Fruit fly (Drosophila melanogaster) whole organism, embryonic: ENCODE results near the gene CG1628.

Experiments used
- Asciz ChIP-seq: fragments of 200-800 bp; sonication (Bioruptor generic); optimal IDR thresholded peaks from 2 replicates; lab custom pipeline; 2017; ENCODE audit warnings: missing biosample characterization, mild to moderate bottlenecking, missing genetic modification characterization, missing genetic modification reagents
- Atf3 ChIP-seq: fragments of 200-800 bp; sonication (Bioruptor generic); optimal IDR thresholded peaks from 3 replicates; lab custom pipeline; 2016; ENCODE audit warnings: missing biosample characterization, missing genetic modification characterization
- CG10147 ChIP-seq: fragments of 200-800 bp; sonication (Bioruptor generic); optimal IDR thresholded peaks from 2 replicates; lab custom pipeline; 2019; ENCODE audit warnings: missing biosample characterization, mild to moderate bottlenecking, missing genetic modification characterization, moderate library complexity
- CG10321 ChIP-seq: fragments of 200-800 bp; sonication (Bioruptor generic); IDR thresholded peaks from 2 replicates; pipeline ENCODE4 v1.3.6; 2022; ENCODE audit warnings: missing biosample characterization, missing genetic modification characterization
- CG11695 ChIP-seq: fragments of 200-800 bp; sonication (Bioruptor generic); IDR thresholded peaks from 3 replicates; pipeline ENCODE4 v1.3.6; 2022; ENCODE audit warnings: missing biosample characterization, missing genetic modification characterization
- CG12219 ChIP-seq: fragments of 200-800 bp; sonication (Bioruptor generic); optimal IDR thresholded peaks from 3 replicates; lab custom pipeline; 2018; ENCODE audit warnings: missing biosample characterization, mild to moderate bottlenecking, missing genetic modification characterization
- CG12744 ChIP-seq: fragments of 200-800 bp; sonication (Bioruptor generic); optimal IDR thresholded peaks from 2 replicates; lab custom pipeline; 2016; ENCODE audit warnings: missing biosample characterization, missing genetic modification characterization
- CG13296 ChIP-seq: fragments of 200-800 bp; sonication (Bioruptor generic); optimal IDR thresholded peaks from 3 replicates; lab custom pipeline; 2018; ENCODE audit warnings: missing biosample characterization, mild to moderate bottlenecking, missing genetic modification characterization
- CG14014 ChIP-seq: fragments of 200-800 bp; sonication (Bioruptor generic); IDR thresholded peaks from 2 replicates; pipeline ENCODE4 v1.3.6; 2022; ENCODE audit warnings: missing biosample characterization, missing genetic modification characterization
- CG16779 ChIP-seq: fragments of 200-800 bp; sonication (Bioruptor generic); IDR thresholded peaks from 2 replicates; pipeline ENCODE4 v1.3.6; 2022; ENCODE audit warnings: missing biosample characterization, missing genetic modification characterization
- CG17186 ChIP-seq: fragments of 200-800 bp; sonication (Bioruptor generic); optimal IDR thresholded peaks from 3 replicates; lab custom pipeline; 2017; ENCODE audit warnings: missing biosample characterization, missing genetic modification reagents, missing genetic modification characterization
- CG17612 ChIP-seq: fragments of 200-800 bp; sonication (Bioruptor generic); IDR thresholded peaks from 2 replicates; pipeline ENCODE4 v1.3.6; 2022; ENCODE audit warnings: missing biosample characterization, missing genetic modification characterization
- CG18011 ChIP-seq: fragments of 200-800 bp; sonication (Bioruptor generic); optimal IDR thresholded peaks from 2 replicates; lab custom pipeline; 2017; ENCODE audit warnings: missing biosample characterization, missing genetic modification characterization, mild to moderate bottlenecking, moderate library complexity, missing genotype
- CG18619 ChIP-seq: fragments of 200-800 bp; sonication (Bioruptor generic); optimal IDR thresholded peaks from 3 replicates; lab custom pipeline; 2017; ENCODE audit warnings: missing biosample characterization, mild to moderate bottlenecking, missing genetic modification characterization
- CG2116 ChIP-seq: fragments of 200-800 bp; sonication (Bioruptor generic); optimal IDR thresholded peaks from 3 replicates; lab custom pipeline; 2018; ENCODE audit warnings: missing biosample characterization, mild to moderate bottlenecking, missing genetic modification characterization
- CG2120 ChIP-seq: fragments of 200-800 bp; sonication (Bioruptor generic); optimal IDR thresholded peaks from 3 replicates; lab custom pipeline; 2016; ENCODE audit warnings: missing biosample characterization, missing genetic modification characterization
- CG31441 ChIP-seq: fragments of 200-800 bp; sonication (Bioruptor generic); IDR thresholded peaks from 2 replicates; pipeline ENCODE4 v1.3.6; 2022; ENCODE audit warnings: missing biosample characterization, missing genetic modification characterization
- CG34422 ChIP-seq: fragments of 200-800 bp; sonication (Bioruptor generic); IDR thresholded peaks from 3 replicates; pipeline ENCODE4 v1.3.6; 2022; ENCODE audit warnings: missing biosample characterization, missing genetic modification characterization
- CG3838 ChIP-seq: fragments of 200-800 bp; sonication (Bioruptor generic); optimal IDR thresholded peaks from 3 replicates; lab custom pipeline; 2016; ENCODE audit warnings: missing biosample characterization, missing genetic modification characterization
- CG4404 ChIP-seq: fragments of 200-800 bp; sonication (Bioruptor generic); IDR thresholded peaks from 2 replicates; pipeline ENCODE4 v1.3.6; 2022; ENCODE audit warnings: missing biosample characterization, missing genetic modification characterization
- CG4617 ChIP-seq: fragments of 200-800 bp; sonication (Bioruptor generic); optimal IDR thresholded peaks from 3 replicates; lab custom pipeline; 2016; ENCODE audit warnings: missing biosample characterization, missing genetic modification characterization, borderline replicate concordance
- CG7928 ChIP-seq: fragments of 200-800 bp; sonication (Bioruptor generic); optimal IDR thresholded peaks from 2 replicates; lab custom pipeline; 2017; ENCODE audit warnings: missing biosample characterization, mild to moderate bottlenecking, missing genetic modification characterization
- CG8089 ChIP-seq: fragments of 200-800 bp; sonication (Bioruptor generic); optimal IDR thresholded peaks from 3 replicates; lab custom pipeline; 2016; ENCODE audit warnings: missing biosample characterization, missing genetic modification characterization
- CG9609 ChIP-seq: fragments of 200-800 bp; sonication (Bioruptor generic); optimal IDR thresholded peaks from 3 replicates; lab custom pipeline; 2016; ENCODE audit warnings: missing biosample characterization, missing genetic modification characterization
- CHES-1-like ChIP-seq: fragments of 200-800 bp; sonication (Bioruptor generic); optimal IDR thresholded peaks from 2 replicates; lab custom pipeline; 2016; ENCODE audit warnings: missing biosample characterization, missing genetic modification characterization
- Camta ChIP-seq: fragments of 200-800 bp; sonication (Bioruptor generic); optimal IDR thresholded peaks from 2 replicates; lab custom pipeline; 2016; ENCODE audit warnings: missing biosample characterization, missing genetic modification characterization
- H2.0 ChIP-seq: fragments of 200-800 bp; sonication (Bioruptor generic); IDR thresholded peaks from 2 replicates; pipeline ENCODE4 v1.3.6; 2022; ENCODE audit warnings: missing biosample characterization, missing genetic modification characterization
- HLH3B ChIP-seq: fragments of 200-800 bp; sonication (Bioruptor generic); IDR thresholded peaks from 2 replicates; pipeline ENCODE4 v1.3.6; 2022; ENCODE audit warnings: missing biosample characterization, missing genetic modification characterization
- Hr78 ChIP-seq, 2 experiments: fragments of 200-800 bp in 1 of 2; fragments of >200 bp in 1 of 2; sonication (Bioruptor generic) in 1 of 2; optimal IDR thresholded peaks; 2 replicates each; lab custom pipeline; 2017 to 2019; ENCODE audit warnings: missing biosample characterization in 2 of 2, missing genetic modification characterization in 2 of 2, mild to moderate bottlenecking in 1 of 2, moderate library complexity in 1 of 2
- Max ChIP-seq: fragments of 200-800 bp; sonication (Bioruptor generic); optimal IDR thresholded peaks from 2 replicates; lab custom pipeline; 2016; ENCODE audit warnings: missing biosample characterization, mild to moderate bottlenecking, missing genetic modification characterization
- Med ChIP-seq: fragments of 200-800 bp; sonication (Bioruptor generic); peaks from one replicate; lab custom pipeline; 2016; ENCODE audit warnings: missing biosample characterization, missing genetic modification characterization, mild to moderate bottlenecking, inconsistent platforms, moderate library complexity
- Mes4 ChIP-seq: fragments of 200-800 bp; sonication (Bioruptor generic); optimal IDR thresholded peaks from 2 replicates; lab custom pipeline; 2016; ENCODE audit warnings: missing biosample characterization, missing genetic modification characterization
- Mrtf ChIP-seq: fragments of 200-800 bp; sonication (Bioruptor generic); IDR thresholded peaks from 3 replicates; pipeline ENCODE4 v1.3.6; 2022; ENCODE audit warnings: missing biosample characterization, missing genetic modification characterization
- NC2α ChIP-seq: fragments of 200-800 bp; sonication (Bioruptor generic); optimal IDR thresholded peaks from 2 replicates; lab custom pipeline; 2016; ENCODE audit warnings: missing biosample characterization, missing genetic modification characterization
- Opbp ChIP-seq: fragments of 200-800 bp; sonication (Bioruptor generic); IDR thresholded peaks from 3 replicates; pipeline ENCODE4 v1.3.6; 2022; ENCODE audit warnings: missing biosample characterization, missing genetic modification characterization; ENCODE audit not compliant: partially characterized antibody
- Sin3A ChIP-seq: fragments of >200 bp; optimal IDR thresholded peaks from 2 replicates; lab custom pipeline; 2018
- Tbp ChIP-seq: fragments of >200 bp; optimal IDR thresholded peaks from 2 replicates; lab custom pipeline; 2018; ENCODE audit warnings: missing biosample characterization, missing genetic modification characterization
- abd-A ChIP-seq: fragments of 200-800 bp; sonication (Bioruptor generic); optimal IDR thresholded peaks from 3 replicates; lab custom pipeline; 2019; ENCODE audit warnings: missing biosample characterization, mild to moderate bottlenecking, missing genetic modification characterization, moderate library complexity
- aop ChIP-seq: fragments of 200-800 bp; sonication (Bioruptor generic); IDR thresholded peaks from 2 replicates; pipeline ENCODE4 v1.3.6; 2022; ENCODE audit warnings: missing biosample characterization, missing genetic modification characterization
- chn ChIP-seq: fragments of 200-800 bp; sonication (Bioruptor generic); optimal IDR thresholded peaks from 2 replicates; lab custom pipeline; 2016; ENCODE audit warnings: missing biosample characterization, missing genetic modification characterization
- eyg ChIP-seq: fragments of 200-800 bp; sonication (Bioruptor generic); optimal IDR thresholded peaks from 3 replicates; lab custom pipeline; 2016; ENCODE audit warnings: missing biosample characterization, missing genetic modification characterization
- gfzf ChIP-seq: fragments of 200-800 bp; sonication (Bioruptor generic); optimal IDR thresholded peaks from 2 replicates; lab custom pipeline; 2016; ENCODE audit warnings: missing biosample characterization, mild to moderate bottlenecking, missing genetic modification characterization, moderate library complexity
- insv ChIP-seq, 2 experiments: fragments of 200-800 bp; sonication (Bioruptor generic); optimal IDR thresholded peaks; 3 replicates each; lab custom pipeline; 2016 to 2018; ENCODE audit warnings: missing biosample characterization in 2 of 2, missing genetic modification characterization in 2 of 2
- jigr1 ChIP-seq: fragments of 200-800 bp; sonication (Bioruptor generic); IDR thresholded peaks from 3 replicates; pipeline ENCODE4 v1.3.6; 2022; ENCODE audit warnings: missing biosample characterization, missing genetic modification characterization
- knrl ChIP-seq: fragments of 200-800 bp; sonication (Bioruptor generic); IDR thresholded peaks from 3 replicates; pipeline ENCODE4 v1.3.6; 2022; ENCODE audit warnings: missing biosample characterization, missing genetic modification characterization; ENCODE audit not compliant: partially characterized antibody
- pita ChIP-seq: fragments of 200-800 bp; sonication (Bioruptor generic); optimal IDR thresholded peaks from 2 replicates; lab custom pipeline; 2017; ENCODE audit warnings: missing biosample characterization, mild to moderate bottlenecking, missing genetic modification characterization
- prd ChIP-seq, 3 experiments: fragments of >200 bp in 2 of 3; fragments of 200-800 bp in 1 of 3; sonication (Bioruptor generic) in 1 of 3; optimal IDR thresholded peaks in 2 of 3; IDR thresholded peaks in 1 of 3; 2 replicates in 2 of 3; 3 replicates in 1 of 3; pipeline versions ENCODE4 v1.3.6 to Lab custom; 2017 to 2022; ENCODE audit warnings: missing biosample characterization in 1 of 3, missing genetic modification characterization in 1 of 3
- schlank ChIP-seq: fragments of 200-800 bp; sonication (Bioruptor generic); optimal IDR thresholded peaks from 2 replicates; lab custom pipeline; 2018; ENCODE audit warnings: missing biosample characterization, mild to moderate bottlenecking, missing genetic modification characterization
- shn ChIP-seq: fragments of 200-800 bp; sonication (Bioruptor generic); optimal IDR thresholded peaks from 3 replicates; lab custom pipeline; 2016; ENCODE audit warnings: missing biosample characterization, missing genetic modification characterization
- unc-4 ChIP-seq: fragments of 200-800 bp; sonication (Bioruptor generic); IDR thresholded peaks from 2 replicates; pipeline ENCODE4 v1.3.6; 2022; ENCODE audit warnings: missing biosample characterization, missing genetic modification characterization; ENCODE audit not compliant: partially characterized antibody

The CG1628 gene

dm6 chrX:10570142-10570756 lies 32.3 kb downstream of the CG1628 start:
- TF ChIP-seq Mrtf (no peak), CG2120 (peak; percentile 36), Hr78 (GFP tag; optimal IDR thresholded peaks at IDR 0.05; lab: Kevin White, UChicago) (no peak), CG10321 (no peak), CG4404 (no peak), Asciz (no peak), CG31441 (GFP tag; lab: Robert Waterston, UW) (peak; percentile 59), CG17612 (GFP tag; lab: Robert Waterston, UW) (no peak), CG7928 (GFP tag; lab: Kevin White, UChicago) (no peak), Sin3A (lab: Kevin White, UChicago) (no peak), knrl (GFP tag; lab: Robert Waterston, UW) (no peak), HLH3B (GFP tag; lab: Robert Waterston, UW) (peak; percentile 63), NC2α (GFP tag; lab: Kevin White, UChicago) (no peak), schlank (no peak), Mes4 (GFP tag; lab: Kevin White, UChicago) (no peak), H2.0 (GFP tag; lab: Robert Waterston, UW) (0 out of 2 replicates have a peak, but pooled peaks have one; percentile 19), abd-A (no peak), CG17186 (GFP tag; lab: Kevin White, UChicago) (no peak), Camta (peak; percentile 20), CHES-1-like (GFP tag; lab: Kevin White, UChicago) (peak; percentile 12), insv (GFP tag; optimal IDR thresholded peaks at IDR 0.05; lab: Kevin White, UChicago) (no peak), CG18011 (GFP tag; lab: Kevin White, UChicago) (no peak), CG14014 (GFP tag; lab: Robert Waterston, UW) (0 out of 2 replicates have a peak, but pooled peaks have one; percentile 11), eyg (GFP tag; lab: Kevin White, UChicago) (no peak), Max (GFP tag; lab: Kevin White, UChicago) (peak; percentile 22), pita (GFP tag; lab: Kevin White, UChicago) (no peak), CG12744 (no peak), CG10147 (peak; percentile 2), CG18619 (GFP tag; lab: Kevin White, UChicago) (peak; percentile 43), CG13296 (no peak), jigr1 (GFP tag; lab: Robert Waterston, UW) (no peak), Tbp (no peak), shn (peak; percentile 14), CG11695 (GFP tag; lab: Robert Waterston, UW) (0 out of 3 replicates have a peak, but pooled peaks have one; percentile 13), Atf3 (GFP tag; lab: Kevin White, UChicago) (peak; percentile 31), gfzf (GFP tag; lab: Kevin White, UChicago) (no peak), CG9609 (GFP tag; lab: Kevin White, UChicago) (peak; percentile 15), CG3838 (GFP tag; lab: Kevin White, UChicago) (no peak), CG12219 (peak; percentile 64), Opbp (GFP tag; lab: Robert Waterston, UW) (no peak), unc-4 (GFP tag; lab: Robert Waterston, UW) (no peak), CG8089 (peak; percentile 30), CG34422 (GFP tag; lab: Robert Waterston, UW) (0 out of 3 replicates have a peak, but pooled peaks have one; percentile 22), chn (GFP tag; lab: Kevin White, UChicago) (peak; percentile 24), Med (peak; percentile 91), prd (optimal IDR thresholded peaks at IDR 0.05; lab: Kevin White, UChicago) (no peak), prd (GFP tag; IDR thresholded peaks at IDR 0.05; lab: Robert Waterston, UW) (peak; percentile 60; the same call in 1 of the 3 replicates), aop (GFP tag; lab: Robert Waterston, UW) (no peak), CG16779 (GFP tag; lab: Robert Waterston, UW) (no peak), CG2116 (GFP tag; lab: Kevin White, UChicago) (no peak), CG4617 (GFP tag; lab: Kevin White, UChicago) (peak; percentile 9)
